Worm (Caenorhabditis elegans) whole organism, late embryonic: ENCODE data around the gene F02D8.4.
A peak's percentile ranks its signal among the peaks of the same experiment; 100 is the strongest.

Experiments
- C38D4.7 ChIP-seq: fragments of 200-800 bp; sonication (Bioruptor generic); optimal IDR thresholded peaks from 2 replicates; lab custom pipeline; 2018; ENCODE audit warnings: mild to moderate bottlenecking, missing genetic modification characterization, moderate library complexity, missing compliant biosample characterization
- F13H6.1 ChIP-seq: sonication (generic microtip); optimal IDR thresholded peaks from 2 replicates; lab custom pipeline; 2016; ENCODE audit warnings: missing genetic modification characterization, missing compliant biosample characterization
- Y22D7AL.16 ChIP-seq: sonication (generic microtip); optimal IDR thresholded peaks from 2 replicates; lab custom pipeline; 2016; ENCODE audit warnings: missing genetic modification characterization, missing compliant biosample characterization
- ahr-1 ChIP-seq: sonication (generic microtip); optimal IDR thresholded peaks from 2 replicates; lab custom pipeline; 2016; ENCODE audit warnings: missing genetic modification characterization, missing compliant biosample characterization
- ama-1 ChIP-seq: fragments of 150-350 bp; optimal IDR thresholded peaks from 2 replicates; lab custom pipeline; 2014
- ceh-19 ChIP-seq: fragments of 200-800 bp; sonication (Bioruptor generic); optimal IDR thresholded peaks from 2 replicates; lab custom pipeline; 2018; ENCODE audit warnings: mild to moderate bottlenecking, missing genetic modification characterization, missing compliant biosample characterization
- ceh-2 ChIP-seq: sonication (generic microtip); optimal IDR thresholded peaks from 2 replicates; lab custom pipeline; 2016; ENCODE audit warnings: missing genotype, missing genetic modification characterization, missing compliant biosample characterization
- ceh-31 ChIP-seq: sonication (generic microtip); optimal IDR thresholded peaks from 2 replicates; lab custom pipeline; 2016; ENCODE audit warnings: missing genetic modification characterization, missing compliant biosample characterization
- ceh-34 ChIP-seq: sonication (generic microtip); optimal IDR thresholded peaks from 2 replicates; lab custom pipeline; 2016; ENCODE audit warnings: mild to moderate bottlenecking, missing genetic modification characterization, missing compliant biosample characterization
- ceh-6 ChIP-seq: fragments of 200-800 bp; sonication (Bioruptor generic); optimal IDR thresholded peaks from 2 replicates; lab custom pipeline; 2018; ENCODE audit warnings: mild to moderate bottlenecking, missing genetic modification characterization, missing compliant biosample characterization
- ceh-9 ChIP-seq: sonication (generic microtip); optimal IDR thresholded peaks from 2 replicates; lab custom pipeline; 2016; ENCODE audit warnings: mild to moderate bottlenecking, missing genetic modification characterization, inconsistent platforms, missing compliant biosample characterization
- dmd-4 ChIP-seq: sonication (generic microtip); optimal IDR thresholded peaks from 2 replicates; lab custom pipeline; 2016; ENCODE audit warnings: borderline replicate concordance, missing genetic modification characterization, missing compliant biosample characterization
- elt-4 ChIP-seq: sonication (generic microtip); optimal IDR thresholded peaks from 2 replicates; lab custom pipeline; 2016; ENCODE audit warnings: missing genetic modification characterization, missing compliant biosample characterization
- ets-4 ChIP-seq: sonication (generic microtip); optimal IDR thresholded peaks from 2 replicates; lab custom pipeline; 2016; ENCODE audit warnings: missing genetic modification characterization, missing compliant biosample characterization
- fax-1 ChIP-seq: sonication (generic microtip); optimal IDR thresholded peaks from 2 replicates; lab custom pipeline; 2016; ENCODE audit warnings: missing genotype, missing genetic modification characterization, missing compliant biosample characterization
- gmeb-2 ChIP-seq: sonication (generic microtip); optimal IDR thresholded peaks from 2 replicates; lab custom pipeline; 2016; ENCODE audit warnings: missing genetic modification characterization, inconsistent platforms, missing compliant biosample characterization
- hlh-15 ChIP-seq: sonication (generic microtip); optimal IDR thresholded peaks from 2 replicates; lab custom pipeline; 2016; ENCODE audit warnings: missing genetic modification characterization, missing compliant biosample characterization
- hlh-30 ChIP-seq: sonication (generic microtip); optimal IDR thresholded peaks from 2 replicates; lab custom pipeline; 2017; ENCODE audit warnings: antibody characterized with exemption, missing genetic modification characterization, missing compliant biosample characterization; ENCODE audit not compliant: insufficient read depth
- hlh-6 ChIP-seq: sonication (generic microtip); optimal IDR thresholded peaks from 2 replicates; lab custom pipeline; 2016; ENCODE audit warnings: missing genotype, missing genetic modification characterization, missing compliant biosample characterization
- lim-6 ChIP-seq: sonication (generic microtip); optimal IDR thresholded peaks from 2 replicates; lab custom pipeline; 2016; ENCODE audit warnings: missing genetic modification characterization, missing compliant biosample characterization
- lin-11 ChIP-seq: fragments of 200-800 bp; sonication (Bioruptor generic); optimal IDR thresholded peaks from 2 replicates; lab custom pipeline; 2018; ENCODE audit warnings: mild to moderate bottlenecking, missing genetic modification characterization, missing compliant biosample characterization
- mec-3 ChIP-seq: sonication (generic microtip); optimal IDR thresholded peaks from 2 replicates; lab custom pipeline; 2016; ENCODE audit warnings: borderline replicate concordance, missing genetic modification characterization, missing compliant biosample characterization
- nfya-1 ChIP-seq: sonication (generic microtip); optimal IDR thresholded peaks from 2 replicates; lab custom pipeline; 2017; ENCODE audit warnings: missing genetic modification characterization, mild to moderate bottlenecking, missing compliant biosample characterization, antibody characterized with exemption, moderate library complexity
- nhr-232 ChIP-seq: sonication (generic microtip); optimal IDR thresholded peaks from 2 replicates; lab custom pipeline; 2016; ENCODE audit warnings: missing genetic modification characterization, missing compliant biosample characterization
- odd-2 ChIP-seq: sonication (generic microtip); optimal IDR thresholded peaks from 2 replicates; lab custom pipeline; 2017; ENCODE audit warnings: antibody characterized with exemption, mild to moderate bottlenecking, missing genetic modification characterization, missing compliant biosample characterization
- pag-3 ChIP-seq: sonication (generic microtip); optimal IDR thresholded peaks from 2 replicates; lab custom pipeline; 2016; ENCODE audit warnings: missing compliant biosample characterization, missing genetic modification characterization, borderline replicate concordance
- pha-2 ChIP-seq: sonication (generic microtip); optimal IDR thresholded peaks from 2 replicates; lab custom pipeline; 2017; ENCODE audit warnings: mild to moderate bottlenecking, missing genetic modification characterization, missing compliant biosample characterization
- pha-4 ChIP-seq: fragments of 150-350 bp; optimal IDR thresholded peaks from 2 replicates; lab custom pipeline; 2018; ENCODE audit warnings: missing biosample characterization, missing genetic modification reagents, missing genetic modification characterization
- sox-4 ChIP-seq: sonication (generic microtip); optimal IDR thresholded peaks from 2 replicates; lab custom pipeline; 2017; ENCODE audit warnings: mild to moderate bottlenecking, missing genetic modification characterization, inconsistent platforms, missing compliant biosample characterization
- tbx-7 ChIP-seq: sonication (generic microtip); optimal IDR thresholded peaks from 2 replicates; lab custom pipeline; 2016; ENCODE audit warnings: missing genotype, missing genetic modification characterization, missing compliant biosample characterization
- unc-42 ChIP-seq: sonication (generic microtip); optimal IDR thresholded peaks from 2 replicates; lab custom pipeline; 2016; ENCODE audit warnings: missing genotype, missing genetic modification characterization, missing compliant biosample characterization
- unc-55 ChIP-seq: sonication (generic microtip); optimal IDR thresholded peaks from 2 replicates; lab custom pipeline; 2017; ENCODE audit warnings: missing biosample characterization, missing genetic modification reagents, missing genetic modification characterization
- unc-86 ChIP-seq: sonication (generic microtip); optimal IDR thresholded peaks from 2 replicates; lab custom pipeline; 2016; ENCODE audit warnings: missing genetic modification characterization, missing compliant biosample characterization

Gene F02D8.4

DNA sequence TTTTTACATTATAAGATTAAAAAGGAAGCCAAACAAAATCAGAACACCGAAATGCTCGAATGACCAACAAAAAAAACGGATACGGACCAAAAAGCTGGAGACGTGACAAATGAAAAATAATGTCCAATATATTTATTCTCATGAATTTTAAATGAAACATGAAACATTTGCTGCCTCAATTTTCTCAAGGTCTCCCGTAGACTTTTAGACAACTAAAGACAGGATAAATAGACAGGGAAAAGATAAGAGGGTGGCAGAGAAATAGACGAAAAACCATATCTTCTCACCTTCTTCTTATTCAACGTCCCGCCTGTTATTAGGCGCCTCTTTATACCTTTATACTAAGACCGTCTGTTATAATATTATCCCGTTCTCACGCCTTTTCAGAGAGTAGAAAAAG lies 31.1 kb downstream of the F02D8.4 start:
- no peak for TF ChIP-seq unc-42
- TF ChIP-seq nfya-1 (tag; lab: Kevin White, UChicago): peak; percentile 13
- TF ChIP-seq mec-3 (tag; lab: Kevin White, UChicago): no peak

DNA sequence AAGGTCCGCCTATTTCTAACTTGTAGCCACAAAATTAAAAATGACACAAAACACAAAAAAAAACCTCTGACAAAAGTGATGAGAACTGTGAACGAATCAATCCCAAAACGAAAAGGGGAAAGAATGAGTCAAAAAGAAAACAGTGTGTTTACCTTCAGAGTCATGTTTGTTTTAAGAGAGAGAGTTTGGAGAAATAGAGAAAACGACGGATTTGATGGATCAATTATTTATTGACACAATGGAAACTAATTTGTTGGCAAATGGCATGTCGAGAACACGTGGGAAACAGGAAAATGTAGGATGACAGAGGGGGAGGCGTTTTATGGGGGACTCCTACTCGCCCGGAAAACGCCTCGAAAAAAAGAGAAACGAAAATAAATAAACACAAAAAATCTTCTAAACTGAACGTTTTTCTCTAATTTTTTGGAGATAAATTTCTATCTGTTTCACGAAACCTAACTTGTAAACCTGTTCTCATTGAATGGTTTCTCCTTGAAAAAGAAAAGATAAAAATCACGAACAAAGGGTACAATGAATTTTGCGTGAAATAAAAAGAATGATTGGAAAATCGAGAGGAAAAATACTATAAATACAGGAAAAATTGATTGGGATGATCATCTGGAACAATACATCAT lies 32.2 kb downstream of the F02D8.4 start:
- TF ChIP-seq hlh-15 (tag; lab: Kevin White, UChicago): no peak
- TF ChIP-seq nhr-232 (tag; lab: Kevin White, UChicago): no peak
- TF ChIP-seq ceh-34 (tag; lab: Kevin White, UChicago): no peak
- no peak for TF ChIP-seq dmd-4 (tag; lab: Kevin White, UChicago)
- TF ChIP-seq ceh-31 (tag; lab: Kevin White, UChicago): no peak
- no peak for TF ChIP-seq tbx-7 (tag; lab: Kevin White, UChicago)
- TF ChIP-seq pag-3 (tag; lab: Kevin White, UChicago): no peak
- TF ChIP-seq pha-2 (tag; lab: Kevin White, UChicago): no peak
- TF ChIP-seq sox-4 (tag; lab: Kevin White, UChicago): no peak
- TF ChIP-seq ahr-1 (tag; lab: Kevin White, UChicago): no peak
- no peak for TF ChIP-seq ceh-6
- no peak for TF ChIP-seq Y22D7AL.16
- TF ChIP-seq odd-2 (tag; lab: Kevin White, UChicago): no peak

DNA sequence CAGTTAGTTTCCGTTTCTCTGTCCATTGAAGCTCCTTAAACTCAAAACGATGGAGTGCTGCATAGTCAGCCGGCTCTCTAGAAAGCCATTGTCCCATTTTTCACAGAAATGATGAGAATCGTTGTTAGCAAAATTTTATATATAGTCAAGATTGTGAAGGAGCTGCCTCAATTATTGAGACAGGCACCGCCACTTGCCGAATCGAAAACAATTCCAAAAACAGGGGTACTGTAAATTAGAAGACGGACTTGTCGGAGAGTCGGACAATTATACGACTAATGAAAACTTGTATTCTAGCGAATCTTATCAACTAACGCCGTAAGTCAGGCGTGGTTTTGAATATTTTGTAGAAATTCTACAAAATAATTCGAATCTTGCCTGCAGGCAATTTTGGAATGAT lies 35.5 kb downstream of the F02D8.4 start, which contains the start of gene F14H8.2:
F14H8.2 (minus strand) TSS at position 101 of the 400 bp plus-strand sequence.
- TF ChIP-seq gmeb-2 (tag; lab: Kevin White, UChicago): no peak
- TF ChIP-seq ets-4 (tag; lab: Kevin White, UChicago): no peak
- TF ChIP-seq F13H6.1 (tag; lab: Kevin White, UChicago): no peak
- TF ChIP-seq elt-4 (tag; lab: Kevin White, UChicago): no peak
- no peak for TF ChIP-seq Y22D7AL.16
- TF ChIP-seq unc-86 (tag; lab: Kevin White, UChicago): no peak
- no peak for TF ChIP-seq ceh-2 (tag; lab: Kevin White, UChicago)

DNA sequence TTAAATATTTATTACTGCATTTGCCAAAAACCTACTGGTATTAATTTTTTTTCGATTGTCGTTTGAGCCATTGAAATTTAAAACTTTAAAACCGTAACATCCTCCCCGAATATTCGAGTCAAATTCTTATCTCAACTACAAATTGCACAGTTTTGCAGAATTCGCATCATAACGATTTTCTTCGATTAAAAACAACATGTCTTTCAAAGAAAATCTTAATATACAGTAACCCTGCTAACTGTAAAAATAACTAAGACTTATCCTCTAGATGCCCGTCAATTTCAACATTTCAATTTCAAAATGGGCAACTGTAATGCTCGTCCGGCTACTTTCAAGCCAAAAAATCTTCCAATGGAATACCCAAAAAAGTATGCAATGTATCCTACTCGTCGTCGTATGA lies 36.0 kb downstream of the F02D8.4 start, which contains the start of gene F14H8.5:
F14H8.5 (plus strand) TSS at position 301 of the 400 bp plus-strand sequence.
- TF ChIP-seq ceh-9 (tag; lab: Kevin White, UChicago) (no peak), hlh-30 (tag; lab: Kevin White, UChicago) (no peak), ceh-2 (tag; lab: Kevin White, UChicago) (no peak), ceh-31 (tag; lab: Kevin White, UChicago) (no peak), fax-1 (tag; lab: Kevin White, UChicago) (no peak), lim-6 (tag; lab: Kevin White, UChicago) (no peak), unc-42 (no peak), unc-55 (no peak), lin-11 (tag; lab: Kevin White, UChicago) (no peak), hlh-6 (no peak), ama-1 (lab: Kevin White, UChicago) (no peak), ceh-19 (GFP tag; lab: Kevin White, UChicago) (no peak), gmeb-2 (tag; lab: Kevin White, UChicago) (no peak), pha-4 (tag; lab: Kevin White, UChicago) (no peak)

DNA sequence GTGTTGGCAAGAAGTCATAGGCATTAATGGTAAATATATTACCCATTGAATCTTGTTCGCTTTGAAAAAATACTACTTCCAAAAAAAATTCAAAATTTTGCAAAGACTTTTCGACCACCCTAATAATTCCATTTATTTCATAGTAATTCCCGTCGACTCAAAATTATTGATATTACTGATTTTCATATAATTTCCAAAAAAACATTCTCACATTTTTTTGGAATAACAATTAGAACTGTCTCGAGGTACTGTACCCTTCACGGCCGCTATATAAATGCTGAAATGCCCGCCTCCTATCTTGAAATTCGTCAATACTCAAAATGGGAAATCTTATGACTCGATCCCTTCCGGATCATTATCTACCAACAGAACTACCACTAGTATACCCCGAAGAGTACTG lies 38.9 kb downstream of the F02D8.4 start, which contains the start of gene F14H8.4:
F14H8.4 (plus strand) TSS at position 301 of the 400 bp plus-strand sequence.
- TF ChIP-seq nfya-1 (tag; lab: Kevin White, UChicago) (no peak), C38D4.7 (GFP tag; lab: Kevin White, UChicago) (no peak)
